Fruit fly (Drosophila melanogaster) whole organism, pupa: ENCODE measurements around the gene GstD7.

Experiments used
- CG10348 ChIP-seq: fragments of 200-800 bp; sonication (Bioruptor generic); IDR thresholded peaks from 2 replicates; pipeline ENCODE4 v1.3.6; 2022; ENCODE audit warnings: missing biosample characterization, missing genetic modification characterization
- CG12605 ChIP-seq: fragments of 200-800 bp; sonication (Bioruptor generic); IDR thresholded peaks from 2 replicates; pipeline ENCODE4 v1.3.6; 2022; ENCODE audit warnings: missing biosample characterization, missing genetic modification characterization
- CG13204 ChIP-seq: fragments of 200-800 bp; sonication (Bioruptor generic); optimal IDR thresholded peaks from 2 replicates; lab custom pipeline; 2018; ENCODE audit warnings: missing biosample characterization, mild to moderate bottlenecking, missing genetic modification characterization, moderate library complexity
- CG14655 ChIP-seq: fragments of 200-800 bp; sonication (Bioruptor generic); optimal IDR thresholded peaks from 3 replicates; lab custom pipeline; 2017; ENCODE audit warnings: mild to moderate bottlenecking, missing biosample characterization, missing genetic modification reagents, missing genetic modification characterization
- CG15710 ChIP-seq: fragments of 200-800 bp; sonication (Bioruptor generic); optimal IDR thresholded peaks from 2 replicates; lab custom pipeline; 2018; ENCODE audit warnings: missing biosample characterization, mild to moderate bottlenecking, missing genetic modification characterization, moderate library complexity
- CG17806 ChIP-seq: fragments of 200-800 bp; sonication (Bioruptor generic); optimal IDR thresholded peaks from 2 replicates; lab custom pipeline; 2018; ENCODE audit warnings: missing biosample characterization, mild to moderate bottlenecking, missing genetic modification characterization, moderate library complexity
- CG32121 ChIP-seq: fragments of 200-800 bp; sonication (Bioruptor generic); IDR thresholded peaks from 2 replicates; pipeline ENCODE4 v1.3.6; 2022; ENCODE audit warnings: missing biosample characterization, missing genetic modification characterization
- CG34367 ChIP-seq: fragments of 200-800 bp; sonication (Bioruptor generic); optimal IDR thresholded peaks from 2 replicates; lab custom pipeline; 2018; ENCODE audit warnings: missing biosample characterization, mild to moderate bottlenecking, missing genetic modification characterization
- CG4496 ChIP-seq: fragments of 200-800 bp; sonication (Bioruptor generic); IDR thresholded peaks from 3 replicates; pipeline ENCODE4 v1.3.6; 2022; ENCODE audit warnings: missing biosample characterization, missing genetic modification characterization
- CG8159 ChIP-seq: fragments of 200-800 bp; sonication (Bioruptor generic); optimal IDR thresholded peaks from 3 replicates; lab custom pipeline; 2018; ENCODE audit warnings: missing biosample characterization, mild to moderate bottlenecking, missing genetic modification characterization, moderate library complexity
- CG9948 ChIP-seq: fragments of 200-800 bp; sonication (Bioruptor generic); optimal IDR thresholded peaks from 2 replicates; lab custom pipeline; 2018; ENCODE audit warnings: missing biosample characterization, mild to moderate bottlenecking, missing genetic modification characterization, moderate library complexity
- EcR ChIP-seq: fragments of 200-800 bp; sonication (Bioruptor generic); optimal IDR thresholded peaks from 3 replicates; lab custom pipeline; 2019; ENCODE audit warnings: missing biosample characterization, missing genetic modification characterization, mild to moderate bottlenecking, moderate library complexity, missing genetic modification reagents
- Ets98B ChIP-seq: fragments of 200-800 bp; sonication (Bioruptor generic); IDR thresholded peaks from 2 replicates; pipeline ENCODE4 v1.3.6; 2022; ENCODE audit warnings: missing biosample characterization, missing genetic modification characterization
- Pif1A ChIP-seq: fragments of 200-800 bp; sonication (Bioruptor generic); optimal IDR thresholded peaks from 3 replicates; lab custom pipeline; 2016; ENCODE audit warnings: missing biosample characterization, missing genetic modification characterization
- Pif1B ChIP-seq: fragments of 200-800 bp; sonication (Bioruptor generic); optimal IDR thresholded peaks from 3 replicates; lab custom pipeline; 2016; ENCODE audit warnings: missing biosample characterization, missing genetic modification characterization
- Snoo ChIP-seq: fragments of 200-800 bp; sonication (Bioruptor generic); optimal IDR thresholded peaks from 3 replicates; lab custom pipeline; 2017; ENCODE audit warnings: missing biosample characterization, mild to moderate bottlenecking, missing genetic modification characterization, inconsistent platforms
- fd96Ca ChIP-seq: fragments of 200-800 bp; sonication (Bioruptor generic); IDR thresholded peaks from 3 replicates; pipeline ENCODE4 v1.3.6; 2022; ENCODE audit warnings: missing biosample characterization, missing genetic modification characterization
- gl ChIP-seq: fragments of 200-800 bp; sonication (Bioruptor generic); optimal IDR thresholded peaks from 2 replicates; lab custom pipeline; 2018; ENCODE audit warnings: missing biosample characterization, mild to moderate bottlenecking, missing genetic modification characterization
- rn ChIP-seq: fragments of 200-800 bp; sonication (Bioruptor generic); IDR thresholded peaks from 2 replicates; pipeline ENCODE4 v1.3.6; 2022; ENCODE audit warnings: missing biosample characterization, missing genetic modification characterization

The GstD7 gene

DNA sequence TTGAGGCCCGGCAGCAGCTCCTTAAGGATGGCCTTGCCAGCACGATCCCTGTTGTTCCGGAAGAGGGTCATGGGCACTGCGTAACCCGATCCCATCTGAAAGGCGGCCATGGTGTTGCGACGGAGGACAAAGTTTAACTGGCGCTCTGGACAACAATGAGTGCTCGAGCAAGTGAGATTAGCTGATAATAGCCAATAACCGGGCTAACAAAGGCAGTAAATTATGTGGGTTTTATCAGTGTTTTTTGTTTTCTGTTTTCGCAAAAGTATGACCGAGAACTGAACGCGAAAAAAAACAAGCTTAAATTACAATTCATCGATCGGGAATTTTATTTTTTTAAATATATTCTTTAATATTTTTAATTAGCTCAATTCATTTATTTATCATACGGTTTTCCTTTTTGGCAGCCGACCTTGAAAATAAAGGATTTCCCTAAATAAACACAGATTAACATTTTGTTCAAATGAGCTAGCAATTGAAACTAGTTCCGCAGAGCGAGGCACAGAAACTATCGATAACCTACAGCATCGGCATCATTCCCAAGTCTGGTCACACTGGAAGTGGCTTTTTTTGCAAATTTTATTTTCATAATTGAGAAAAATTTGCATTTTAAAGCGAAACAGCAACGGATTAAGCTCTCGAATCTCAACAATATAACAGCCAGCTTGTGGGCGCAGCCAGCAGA lies 35.1 kb downstream of the GstD7 start, which contains the start of the genes Dip-C and pps:
TSS of gene Dip-C (minus strand) at position 486 of the 685 bp plus-strand sequence.
TSS of gene pps (plus strand) at position 555 of the 685 bp plus-strand sequence.
- TF ChIP-seq EcR (peak; percentile 24), CG8159 (no peak)

dm6 chr3R:12422379-12422975 lies 44.2 kb downstream of the GstD7 start, which contains the start of the genes Scgbeta and CG17202:
TSS of gene Scgbeta (minus strand) at chr3R:12422429.
TSS of gene CG17202 (plus strand) at chr3R:12422768.
- TF ChIP-seq Ets98B (GFP tag; lab: Robert Waterston, UW) (peak; percentile 22; the same call in 1 of the 2 replicates), CG17806 (no peak)

DNA sequence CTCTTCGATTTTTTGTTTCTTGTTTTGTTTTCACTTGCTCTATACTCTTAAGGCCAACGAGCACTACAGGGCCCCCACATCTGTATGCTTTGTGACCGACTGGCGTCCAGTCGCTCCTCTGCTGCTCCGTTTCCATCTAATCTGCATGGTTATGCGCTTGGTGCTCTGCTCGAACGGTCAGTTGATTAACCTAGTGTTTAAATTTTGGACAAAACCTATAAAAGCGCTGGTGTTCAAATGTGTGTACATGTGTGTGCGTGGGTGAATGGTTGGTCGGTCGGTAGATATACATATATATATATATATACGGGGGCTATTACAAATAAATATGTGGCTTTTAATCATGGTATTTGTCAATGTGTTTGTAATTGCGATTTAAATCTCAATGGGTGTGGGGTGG lies 45.7 kb downstream of the GstD7 start:
- peak; percentile 2 for TF ChIP-seq EcR
- no peak for TF ChIP-seq CG32121 (GFP tag; lab: Robert Waterston, UW)
- TF ChIP-seq, all 21 proteins: peak for 1

DNA sequence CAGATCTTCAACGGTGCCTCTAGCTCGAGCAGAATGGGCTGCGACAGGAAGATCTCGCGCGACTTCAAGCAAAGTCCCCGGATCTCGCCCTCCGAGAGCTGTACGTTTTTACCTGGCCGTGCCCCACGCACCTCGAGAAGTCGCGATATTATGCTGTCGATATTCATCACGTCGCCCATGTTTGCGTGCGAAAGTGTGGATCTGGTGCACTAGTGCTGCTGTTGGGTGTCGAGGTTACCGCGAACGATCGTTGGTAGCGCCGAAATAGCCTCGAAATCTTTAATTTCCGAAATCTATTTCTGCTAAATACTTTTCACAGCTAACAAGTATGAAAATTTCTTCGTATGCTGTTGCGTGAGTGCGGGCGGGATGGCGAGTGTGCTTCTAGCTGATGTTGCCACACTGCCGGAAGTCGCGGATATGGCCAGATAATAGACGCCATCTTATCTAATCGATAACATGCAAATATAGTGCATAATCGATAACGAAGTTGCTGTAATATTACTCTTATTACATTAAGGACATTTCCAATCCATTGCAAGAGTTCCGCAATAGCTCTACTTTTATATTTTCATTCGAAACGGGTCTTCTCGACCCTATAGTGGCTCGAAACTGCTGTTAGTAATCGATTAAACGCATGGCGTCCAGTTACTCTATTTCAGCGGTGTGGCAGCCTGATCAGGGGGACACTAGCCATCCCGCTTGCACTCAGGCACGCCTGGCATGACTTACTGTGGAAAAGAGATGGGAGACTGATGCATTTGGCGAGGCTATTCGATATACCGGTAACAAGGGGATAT lies 47.4 kb downstream of the GstD7 start, which contains the start of gene Pp1-87B:
TSS of gene Pp1-87B (minus strand) at position 408 of the 800 bp plus-strand sequence.
- peak; percentile 31 for TF ChIP-seq Snoo (tag; lab: Kevin White, UChicago)
- TF ChIP-seq Pif1B (GFP tag; lab: Kevin White, UChicago), result no peak
- peak; percentile 10 for TF ChIP-seq CG15710 (tag; lab: Kevin White, UChicago)

- TF ChIP-seq CG15710 (tag; lab: Kevin White, UChicago) (no peak), CG12605 (GFP tag; lab: Robert Waterston, UW) (no peak), CG17806 (no peak), fd96Ca (GFP tag; lab: Robert Waterston, UW) (no peak), Pif1A (no peak), CG9948 (tag; lab: Kevin White, UChicago) (no peak), CG4496 (GFP tag; lab: Robert Waterston, UW) (no peak), rn (GFP tag; lab: Robert Waterston, UW) (no peak), CG34367 (tag; lab: Kevin White, UChicago) (no peak), Ets98B (GFP tag; lab: Robert Waterston, UW) (no peak), CG13204 (GFP tag; lab: Kevin White, UChicago) (no peak), CG10348 (GFP tag; lab: Robert Waterston, UW) (no peak), EcR (no peak), CG14655 (GFP tag; lab: Kevin White, UChicago) (no peak), gl (tag; lab: Kevin White, UChicago) (no peak), Snoo (tag; lab: Kevin White, UChicago) (no peak), CG8159 (no peak), CG32121 (GFP tag; lab: Robert Waterston, UW) (no peak)
- TF ChIP-seq, all 21 proteins: peak for 0
Observed at dm6 chr3R:12426310-12426653, 48.0 kb downstream of the GstD7 start, which contains the start of gene NANS. TSS of gene NANS (plus strand) at chr3R:12426578.
